Worm (Caenorhabditis elegans) whole organism, early embryonic: ENCODE measurements around the gene R10F2.5.

Source experiments
- aly-1 ChIP-seq: sonication (generic microtip); optimal IDR thresholded peaks from 2 replicates; lab custom pipeline; 2016; ENCODE audit warnings: missing genetic modification characterization, missing compliant biosample characterization
- ets-7 ChIP-seq: sonication (generic microtip); optimal IDR thresholded peaks from 2 replicates; lab custom pipeline; 2016; ENCODE audit warnings: missing genotype, missing genetic modification characterization, missing compliant biosample characterization
- flt-1 ChIP-seq: fragments of 200-800 bp; sonication (Bioruptor generic); IDR thresholded peaks from 2 replicates; pipeline ENCODE4 v1.3.6; 2022; ENCODE audit warnings: missing genetic modification characterization, missing compliant biosample characterization
- sea-1 ChIP-seq: fragments of 200-800 bp; sonication (Bioruptor generic); conservative IDR thresholded peaks from 2 replicates; pipeline ENCODE4 v1.3.6; 2022; ENCODE audit warnings: missing genetic modification characterization, missing compliant biosample characterization
- tbx-11 ChIP-seq: fragments of 200-800 bp; sonication (Bioruptor generic); IDR thresholded peaks from 2 replicates; pipeline ENCODE4 v1.3.6; 2022; ENCODE audit warnings: missing genetic modification characterization, missing compliant biosample characterization
- tbx-37 ChIP-seq: fragments of 200-800 bp; sonication (Bioruptor generic); conservative IDR thresholded peaks from 2 replicates; pipeline ENCODE4 v1.3.6; 2022; ENCODE audit warnings: missing genetic modification reagents, missing genetic modification characterization, missing compliant biosample characterization

DNA sequence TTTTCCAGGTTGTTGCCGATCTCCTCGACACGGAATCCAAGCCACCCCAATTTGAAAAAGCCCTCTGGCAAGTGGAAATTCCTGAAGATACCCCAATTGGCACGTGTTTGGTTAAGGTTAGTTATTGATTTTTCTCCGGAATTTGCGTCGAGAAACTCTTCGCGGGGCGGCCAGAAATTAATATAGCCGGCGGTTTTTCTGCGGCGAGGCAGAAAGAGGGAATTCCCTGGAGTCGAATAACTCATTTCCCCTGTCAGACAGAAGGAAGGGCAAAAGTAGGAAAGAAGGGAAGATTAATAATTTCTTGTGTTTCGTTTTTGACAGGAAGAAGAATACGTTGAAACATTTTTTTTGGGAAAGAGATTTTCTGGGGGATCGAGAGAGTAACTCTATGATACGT, 5.9 kb downstream of the R10F2.5 start:
- TF ChIP-seq flt-1: no peak
- TF ChIP-seq sea-1 (GFP tag; lab: Robert Waterston, UW): no peak
- TF ChIP-seq aly-1 (tag; lab: Kevin White, UChicago): no peak
- TF ChIP-seq tbx-11 (GFP tag; lab: Robert Waterston, UW): no peak
- TF ChIP-seq tbx-37 (GFP tag; lab: Robert Waterston, UW): no peak
- TF ChIP-seq ets-7: no peak
